Worm (Caenorhabditis elegans) whole organism, late embryonic: ENCODE data around the gene fbxb-107.

Experiments used
- ahr-1 ChIP-seq: sonication (generic microtip); optimal IDR thresholded peaks from 2 replicates; lab custom pipeline; 2016; ENCODE audit warnings: missing genetic modification characterization, missing compliant biosample characterization
- ama-1 ChIP-seq: fragments of 150-350 bp; optimal IDR thresholded peaks from 2 replicates; lab custom pipeline; 2014
- ceh-14 ChIP-seq: sonication (generic microtip); optimal IDR thresholded peaks from 2 replicates; lab custom pipeline; 2016; ENCODE audit warnings: missing genotype, missing genetic modification characterization, missing compliant biosample characterization
- che-1 ChIP-seq: sonication (generic microtip); optimal IDR thresholded peaks from 2 replicates; lab custom pipeline; 2016; ENCODE audit warnings: mild to moderate bottlenecking, missing genetic modification characterization, missing compliant biosample characterization
- dve-1 ChIP-seq: sonication (generic microtip); optimal IDR thresholded peaks from 2 replicates; lab custom pipeline; 2017; ENCODE audit warnings: antibody characterized with exemption, mild to moderate bottlenecking, missing genetic modification characterization, missing compliant biosample characterization
- sdc-2 ChIP-seq: sonication (generic microtip); optimal IDR thresholded peaks from 2 replicates; lab custom pipeline; 2016; ENCODE audit warnings: missing genotype, missing genetic modification characterization, missing compliant biosample characterization

- TF ChIP-seq dve-1 (tag; lab: Kevin White, UChicago) = no peak
- TF ChIP-seq sdc-2 (tag; lab: Kevin White, UChicago) = no peak
- no peak for TF ChIP-seq ceh-14
- TF ChIP-seq ahr-1 = no peak
- no peak for TF ChIP-seq ama-1 (lab: Kevin White, UChicago)
- TF ChIP-seq che-1 (tag; lab: Kevin White, UChicago) = no peak
These were observed 20.7 kb downstream of the fbxb-107 start, which contains the start of gene F08D12.3 for ce11 chrII:2779253-2779652.
